Worm (Caenorhabditis elegans) whole organism, young adult: ENCODE measurements around the gene twk-44.

Source experiments
- B0035.1 ChIP-seq: sonication (generic microtip); optimal IDR thresholded peaks from 2 replicates; lab custom pipeline; 2016; ENCODE audit warnings: missing genetic modification characterization, mild to moderate bottlenecking, missing compliant biosample characterization, missing genotype, missing genetic modification reagents
- B0261.1 ChIP-seq: sonication (generic microtip); optimal IDR thresholded peaks from 2 replicates; lab custom pipeline; 2016; ENCODE audit warnings: mild to moderate bottlenecking, missing genetic modification characterization, moderate library complexity, missing compliant biosample characterization
- F33H1.4 ChIP-seq: fragments of 200-800 bp; sonication (Bioruptor generic); IDR thresholded peaks from 2 replicates; pipeline ENCODE4 v1.3.6; 2022; ENCODE audit warnings: missing genetic modification reagents, missing genetic modification characterization, missing compliant biosample characterization
- F37B4.10 ChIP-seq: fragments of 200-800 bp; sonication (Bioruptor generic); IDR thresholded peaks from 2 replicates; pipeline ENCODE4 v1.3.6; 2022; ENCODE audit warnings: missing genetic modification characterization, missing compliant biosample characterization
- F39B2.1 ChIP-seq: fragments of 200-800 bp; sonication (Bioruptor generic); IDR thresholded peaks from 2 replicates; pipeline ENCODE4 v1.3.6; 2022; ENCODE audit warnings: missing genetic modification reagents, missing genetic modification characterization, missing compliant biosample characterization
- F55B11.4 ChIP-seq: sonication (generic microtip); optimal IDR thresholded peaks from 2 replicates; lab custom pipeline; 2016; ENCODE audit warnings: missing compliant biosample characterization, missing genetic modification characterization, borderline replicate concordance; ENCODE audit not compliant: insufficient read depth
- T26A5.8 ChIP-seq: sonication (generic microtip); optimal IDR thresholded peaks from 2 replicates; lab custom pipeline; 2016; ENCODE audit warnings: missing genetic modification characterization, missing compliant biosample characterization
- Y53F4B.3 ChIP-seq: fragments of 200-800 bp; sonication (Bioruptor generic); IDR thresholded peaks from 2 replicates; pipeline ENCODE4 v1.3.6; 2022; ENCODE audit warnings: missing genetic modification reagents, missing genetic modification characterization, missing compliant biosample characterization
- Y56A3A.18 ChIP-seq: fragments of 200-800 bp; sonication (Bioruptor generic); IDR thresholded peaks from 2 replicates; pipeline ENCODE4 v1.3.6; 2022; ENCODE audit warnings: missing genetic modification reagents, missing genetic modification characterization, missing compliant biosample characterization
- ZK185.1 ChIP-seq: sonication (generic microtip); optimal IDR thresholded peaks from 2 replicates; lab custom pipeline; 2016; ENCODE audit warnings: mild to moderate bottlenecking, missing genetic modification characterization, missing compliant biosample characterization; ENCODE audit not compliant: poor library complexity, severe bottlenecking
- akir-1 ChIP-seq: fragments of 200-800 bp; sonication (Bioruptor generic); optimal IDR thresholded peaks from 2 replicates; lab custom pipeline; 2018; ENCODE audit warnings: mild to moderate bottlenecking, missing genetic modification characterization, moderate library complexity, missing compliant biosample characterization
- attf-6 ChIP-seq: fragments of 200-800 bp; sonication (Bioruptor generic); IDR thresholded peaks from 2 replicates; pipeline ENCODE4 v1.3.6; 2022; ENCODE audit warnings: missing genetic modification reagents, missing genetic modification characterization, missing compliant biosample characterization
- ceh-27 ChIP-seq: fragments of 200-800 bp; sonication (Bioruptor generic); optimal IDR thresholded peaks from 2 replicates; lab custom pipeline; 2018; ENCODE audit warnings: mild to moderate bottlenecking, missing genetic modification characterization, moderate library complexity, missing compliant biosample characterization
- ceh-40 ChIP-seq: fragments of 200-800 bp; sonication (Bioruptor generic); IDR thresholded peaks from 2 replicates; pipeline ENCODE4 v1.3.6; 2022; ENCODE audit warnings: missing genetic modification characterization, missing compliant biosample characterization
- dpl-1 ChIP-seq: fragments of 150-350 bp; optimal IDR thresholded peaks from 2 replicates; lab custom pipeline; 2014; ENCODE audit warnings: missing biosample characterization, missing genetic modification reagents, missing genetic modification characterization
- egl-44 ChIP-seq: fragments of 200-800 bp; sonication (Bioruptor generic); IDR thresholded peaks from 2 replicates; pipeline ENCODE4 v1.3.6; 2022; ENCODE audit warnings: missing genetic modification reagents, missing genetic modification characterization, missing compliant biosample characterization
- egrh-3 ChIP-seq: fragments of 200-800 bp; sonication (Bioruptor generic); IDR thresholded peaks from 2 replicates; pipeline ENCODE4 v1.3.6; 2022; ENCODE audit warnings: missing genetic modification reagents, missing genetic modification characterization, missing compliant biosample characterization
- ets-4 ChIP-seq: fragments of 200-800 bp; sonication (Bioruptor generic); optimal IDR thresholded peaks from 2 replicates; lab custom pipeline; 2018; ENCODE audit warnings: mild to moderate bottlenecking, missing genetic modification characterization, missing compliant biosample characterization
- him-1 ChIP-seq: sonication (generic microtip); optimal IDR thresholded peaks from 2 replicates; lab custom pipeline; 2016; ENCODE audit warnings: missing genotype, missing genetic modification reagents, missing genetic modification characterization, missing compliant biosample characterization
- hlh-12 ChIP-seq: sonication (generic microtip); optimal IDR thresholded peaks from 2 replicates; lab custom pipeline; 2016; ENCODE audit warnings: missing genetic modification characterization, missing compliant biosample characterization
- hmg-20 ChIP-seq: fragments of 200-800 bp; sonication (Bioruptor generic); IDR thresholded peaks from 2 replicates; pipeline ENCODE4 v1.3.6; 2022; ENCODE audit warnings: missing genetic modification reagents, missing genetic modification characterization, missing compliant biosample characterization
- hsf-1 ChIP-seq: fragments of 200-800 bp; sonication (Bioruptor generic); IDR thresholded peaks from 2 replicates; pipeline ENCODE4 v1.3.6; 2022; ENCODE audit warnings: missing genetic modification reagents, missing genetic modification characterization, missing compliant biosample characterization
- let-526 ChIP-seq: fragments of 200-800 bp; sonication (Bioruptor generic); IDR thresholded peaks from 2 replicates; pipeline ENCODE4 v1.3.6; 2022; ENCODE audit warnings: missing genetic modification reagents, missing genetic modification characterization, missing compliant biosample characterization
- madf-6 ChIP-seq: fragments of 200-800 bp; sonication (Bioruptor generic); IDR thresholded peaks from 2 replicates; pipeline ENCODE4 v1.3.6; 2022; ENCODE audit warnings: missing genetic modification reagents, missing genetic modification characterization, missing compliant biosample characterization
- madf-8 ChIP-seq: fragments of 200-800 bp; sonication (Bioruptor generic); conservative IDR thresholded peaks from 2 replicates; pipeline ENCODE4 v1.3.6; 2022; ENCODE audit warnings: missing genetic modification reagents, missing genetic modification characterization, missing compliant biosample characterization
- mes-4 ChIP-seq: sonication (generic microtip); optimal IDR thresholded peaks from 2 replicates; lab custom pipeline; 2016; ENCODE audit warnings: missing genotype, missing genetic modification characterization, missing compliant biosample characterization
- nfya-2 ChIP-seq: fragments of 200-800 bp; sonication (Bioruptor generic); IDR thresholded peaks from 2 replicates; pipeline ENCODE4 v1.3.6; 2022; ENCODE audit warnings: missing genetic modification reagents, missing genetic modification characterization, missing compliant biosample characterization
- nhr-90 ChIP-seq: sonication (generic microtip); optimal IDR thresholded peaks from 2 replicates; lab custom pipeline; 2016; ENCODE audit warnings: missing genotype, mild to moderate bottlenecking, missing genetic modification characterization, missing compliant biosample characterization
- rcor-1 ChIP-seq: fragments of 200-800 bp; sonication (Bioruptor generic); IDR thresholded peaks from 2 replicates; pipeline ENCODE4 v1.3.6; 2022; ENCODE audit warnings: missing genetic modification reagents, missing genetic modification characterization, missing compliant biosample characterization
- ztf-25 ChIP-seq: fragments of 200-800 bp; sonication (Bioruptor generic); IDR thresholded peaks from 2 replicates; pipeline ENCODE4 v1.3.6; 2022; ENCODE audit warnings: missing genetic modification reagents, missing genetic modification characterization, missing compliant biosample characterization
- ztf-28 ChIP-seq: fragments of 200-800 bp; sonication (Bioruptor generic); IDR thresholded peaks from 2 replicates; pipeline ENCODE4 v1.3.6; 2022; ENCODE audit warnings: missing genetic modification reagents, missing genetic modification characterization, missing compliant biosample characterization
- ztf-3 ChIP-seq: fragments of 200-800 bp; sonication (Bioruptor generic); optimal IDR thresholded peaks from 2 replicates; lab custom pipeline; 2018; ENCODE audit warnings: mild to moderate bottlenecking, missing genetic modification characterization, missing compliant biosample characterization

twk-44 gene

DNA sequence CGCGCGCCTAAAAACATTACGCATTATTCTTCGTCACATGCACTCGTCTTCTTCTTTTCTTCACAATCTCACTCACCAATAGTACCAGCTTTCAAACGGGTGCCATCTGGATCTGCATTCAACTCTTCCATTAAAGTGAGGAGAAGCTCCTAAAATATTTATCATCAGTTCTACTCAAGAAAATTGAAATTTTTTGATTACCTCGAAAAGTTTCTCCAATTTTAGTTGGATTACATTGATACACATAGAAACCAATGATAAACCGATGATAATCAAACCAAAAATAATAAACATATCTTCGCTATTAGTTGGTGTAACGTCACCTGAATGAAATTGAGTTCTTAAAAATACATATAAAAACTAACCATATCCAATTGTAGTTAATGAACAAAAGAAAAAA is 2.3 kb downstream of the twk-44 start:
- TF ChIP-seq B0035.1 (no peak), Y56A3A.18 (GFP tag; lab: Robert Waterston, UW) (no peak), F37B4.10 (no peak), ztf-3 (GFP tag; lab: Kevin White, UChicago) (no peak), ztf-25 (GFP tag; lab: Robert Waterston, UW) (no peak), madf-6 (GFP tag; lab: Robert Waterston, UW) (no peak), ztf-28 (no peak), nfya-2 (no peak), hlh-12 (tag; lab: Kevin White, UChicago) (no peak), T26A5.8 (no peak), egl-44 (GFP tag; lab: Robert Waterston, UW) (no peak), F55B11.4 (tag; lab: Kevin White, UChicago) (no peak), let-526 (GFP tag; lab: Robert Waterston, UW) (no peak), mes-4 (tag; lab: Kevin White, UChicago) (no peak), egrh-3 (GFP tag; lab: Robert Waterston, UW) (no peak)

DNA sequence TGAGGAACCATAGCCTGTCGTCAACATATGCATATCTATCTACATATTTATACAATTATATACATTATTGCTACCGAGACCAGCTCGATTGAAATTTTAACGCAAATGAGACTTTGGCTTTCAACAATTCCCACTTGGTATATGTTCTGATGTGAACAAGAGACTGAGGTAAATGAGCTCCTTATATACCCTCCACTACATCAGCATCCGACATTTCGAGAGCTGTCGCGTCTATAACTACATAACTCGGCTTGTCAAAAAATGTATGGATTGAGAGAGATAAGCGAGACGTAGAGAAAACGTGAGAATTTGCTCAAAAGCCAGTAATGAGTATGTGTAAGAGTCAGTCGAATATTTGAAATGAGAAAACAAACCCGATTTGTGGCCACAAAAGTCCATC is 3.5 kb downstream of the twk-44 start:
- TF ChIP-seq ets-4 (GFP tag; lab: Kevin White, UChicago) (no peak), F39B2.1 (GFP tag; lab: Robert Waterston, UW) (no peak), ztf-25 (GFP tag; lab: Robert Waterston, UW) (no peak), nhr-90 (tag; lab: Kevin White, UChicago) (no peak), ZK185.1 (tag; lab: Kevin White, UChicago) (no peak), dpl-1 (GFP tag; lab: Kevin White, UChicago) (no peak), rcor-1 (GFP tag; lab: Robert Waterston, UW) (no peak), egl-44 (GFP tag; lab: Robert Waterston, UW) (no peak), hsf-1 (GFP tag; lab: Robert Waterston, UW) (no peak)

DNA sequence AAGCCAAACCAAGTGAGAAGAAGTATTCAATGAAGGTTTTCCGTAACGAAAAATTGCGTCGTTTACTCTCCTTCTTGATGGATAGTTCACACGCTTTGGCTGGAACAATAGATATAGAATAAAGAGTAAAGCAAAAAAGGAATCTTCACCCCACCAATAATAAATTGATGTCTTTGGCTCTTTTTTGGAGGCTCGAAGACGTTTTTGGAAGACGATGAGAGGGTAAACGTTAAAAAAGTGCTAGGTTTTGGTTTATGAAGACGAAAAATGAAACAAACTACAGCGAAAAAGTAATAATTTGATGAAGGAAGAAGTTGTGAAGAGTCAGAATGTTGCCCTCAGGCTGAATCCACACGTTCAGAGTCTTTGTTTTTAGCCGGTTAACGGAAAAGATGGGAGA is 4.9 kb downstream of the twk-44 start, which contains the start of gene sto-3:
Gene sto-3 (minus strand): TSS at position 101 of the 400 bp plus-strand sequence.
- TF ChIP-seq F37B4.10 = no peak
- no peak for TF ChIP-seq hsf-1 (GFP tag; lab: Robert Waterston, UW)
- no peak for TF ChIP-seq attf-6 (GFP tag; lab: Robert Waterston, UW)

DNA sequence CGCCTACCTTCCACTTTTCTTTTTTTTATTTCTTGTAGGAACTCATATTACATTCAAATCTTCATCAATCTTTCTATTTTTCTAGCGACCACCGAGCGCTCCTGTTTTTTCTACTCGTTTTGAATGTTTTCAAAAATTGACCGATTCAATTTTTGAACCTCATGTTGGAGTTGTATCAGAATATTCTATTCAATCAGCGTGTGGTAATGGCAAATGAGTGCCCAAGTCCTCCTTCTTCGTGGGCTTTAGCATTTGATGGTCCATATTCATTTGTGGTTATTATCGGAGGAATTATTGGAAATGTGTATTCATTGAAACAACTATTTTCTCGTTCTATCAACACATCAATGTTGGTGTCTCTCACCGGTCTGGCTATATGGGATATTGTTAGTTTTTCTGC is 9.5 kb downstream of the twk-44 start, which contains the start of gene F52D10.4:
Gene F52D10.4 (plus strand): TSS at position 84 of the 400 bp plus-strand sequence.
- TF ChIP-seq hmg-20 (GFP tag; lab: Robert Waterston, UW) (no peak), B0261.1 (tag; lab: Kevin White, UChicago) (no peak), akir-1 (GFP tag; lab: Kevin White, UChicago) (no peak), him-1 (tag; lab: Kevin White, UChicago) (no peak), madf-8 (GFP tag; lab: Robert Waterston, UW) (no peak), ceh-27 (GFP tag; lab: Kevin White, UChicago) (no peak), F33H1.4 (GFP tag; lab: Robert Waterston, UW) (no peak), Y53F4B.3 (no peak), ceh-40 (GFP tag; lab: Robert Waterston, UW) (no peak)
